Worm (Caenorhabditis elegans): ENCODE results near the gene ZK355.8.

- TF ChIP-seq lin-39 (tag; optimal IDR thresholded peaks at IDR 0.05) (no peak), fkh-10 (GFP tag; optimal IDR thresholded peaks at IDR 0.05) (no peak), isw-1 (GFP tag; IDR thresholded peaks at IDR 0.05) (no peak), ztf-4 (tag; optimal IDR thresholded peaks at IDR 0.05) (no peak)
Measured at ce11 chrII:2878909-2879308, 48.7 kb upstream of the ZK355.8 start.

Data from whole organism, L1 larva.